Worm (Caenorhabditis elegans): ENCODE results near the gene str-45.

DNA sequence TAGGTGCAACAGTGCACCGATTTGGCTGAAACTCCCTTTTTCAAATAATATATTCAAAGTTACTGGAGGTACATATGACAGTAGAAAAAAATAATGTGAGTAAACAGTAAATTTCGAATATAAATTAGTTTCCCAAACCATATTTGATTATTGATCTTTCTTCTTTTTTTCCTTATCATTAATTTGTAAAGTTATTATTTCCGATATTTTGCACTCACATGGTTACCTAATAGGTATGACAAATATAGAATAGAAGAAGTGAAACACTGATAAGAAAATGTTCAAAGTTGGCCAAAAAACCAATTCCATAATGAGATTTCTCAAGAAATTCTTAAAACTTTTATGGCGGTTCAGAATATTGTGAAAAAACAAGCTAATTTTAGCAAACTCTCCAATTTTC, 19.0 kb upstream of the str-45 start:
- TF ChIP-seq dpl-1 (GFP tag; optimal IDR thresholded peaks at IDR 0.05) (no peak), ceh-79 (tag; optimal IDR thresholded peaks at IDR 0.05) (no peak), egl-44 (GFP tag; IDR thresholded peaks at IDR 0.05) (no peak), snpc-4 (GFP tag; optimal IDR thresholded peaks at IDR 0.05) (no peak), snpc-4 (tag; optimal IDR thresholded peaks at IDR 0.05) (no peak), die-1 (tag; optimal IDR thresholded peaks at IDR 0.05) (no peak), unc-62 (GFP tag; optimal IDR thresholded peaks at IDR 0.05) (no peak), lsy-27 (tag; optimal IDR thresholded peaks at IDR 0.05; ENCODE audit: borderline replicate concordance, insufficient read depth) (no peak), unc-130 (GFP tag; optimal IDR thresholded peaks at IDR 0.05) (no peak), rpc-1 (optimal IDR thresholded peaks at IDR 0.05) (no peak), rpc-1 (tag; optimal IDR thresholded peaks at IDR 0.05) (no peak), nhr-90 (tag; optimal IDR thresholded peaks at IDR 0.05) (no peak), aptf-3 (GFP tag; IDR thresholded peaks at IDR 0.05) (no peak), lsl-1 (GFP tag; optimal IDR thresholded peaks at IDR 0.05) (no peak), ceh-58 (GFP tag; IDR thresholded peaks at IDR 0.05) (no peak), T26A5.8 (tag; optimal IDR thresholded peaks at IDR 0.05) (no peak)

All from whole organism, young adult.